Worm (Caenorhabditis elegans): ENCODE results near the gene srbc-43.

The srbc-43 gene

ce11 chrV:12768946-12769345 lies 21.4 kb downstream of the srbc-43 start, which contains the start of gene srt-43:
Gene srt-43 (plus strand): TSS chrV:12769246.
- TF ChIP-seq him-1 (tag; optimal IDR thresholded peaks at IDR 0.05): no peak
- no peak for TF ChIP-seq dao-5 (tag; optimal IDR thresholded peaks at IDR 0.05)
- TF ChIP-seq W03F9.2 (tag; optimal IDR thresholded peaks at IDR 0.05): no peak

- no peak for TF ChIP-seq dao-5 (tag; optimal IDR thresholded peaks at IDR 0.05)
- TF ChIP-seq W03F9.2 (tag; optimal IDR thresholded peaks at IDR 0.05): peak; percentile 11
Observed at ce11 chrV:12763291-12763995, 26.9 kb downstream of the srbc-43 start, which contains the start of the genes abcf-1 and scc-3. Gene abcf-1 (minus strand): TSS chrV:12763375. Gene scc-3 (plus strand): TSS chrV:12763945.

- TF ChIP-seq him-1 (tag; optimal IDR thresholded peaks at IDR 0.05) (no peak), dao-5 (tag; optimal IDR thresholded peaks at IDR 0.05) (no peak), W03F9.2 (tag; optimal IDR thresholded peaks at IDR 0.05) (no peak)
Observed at ce11 chrV:12760913-12761312, 29.4 kb downstream of the srbc-43 start, which contains the start of gene F18E2.15. Gene F18E2.15 (minus strand): TSS chrV:12761013.

- TF ChIP-seq dao-5 (tag; optimal IDR thresholded peaks at IDR 0.05) (no peak), him-1 (tag; optimal IDR thresholded peaks at IDR 0.05) (no peak), W03F9.2 (tag; optimal IDR thresholded peaks at IDR 0.05) (no peak)
Observed at ce11 chrV:12759660-12760059, 30.7 kb downstream of the srbc-43 start, which contains the start of gene papl-1. Gene papl-1 (minus strand): TSS chrV:12759760.

- no peak for TF ChIP-seq dao-5 (tag; optimal IDR thresholded peaks at IDR 0.05)
Observed at ce11 chrV:12754839-12755238, 35.5 kb downstream of the srbc-43 start, which contains the start of gene gpa-13. Gene gpa-13 (minus strand): TSS chrV:12754939.

- TF ChIP-seq dao-5 (tag; optimal IDR thresholded peaks at IDR 0.05) (no peak), him-1 (tag; optimal IDR thresholded peaks at IDR 0.05) (no peak), W03F9.2 (tag; optimal IDR thresholded peaks at IDR 0.05) (no peak)
Observed at ce11 chrV:12752407-12752806, 37.9 kb downstream of the srbc-43 start, which contains the start of gene C15C8.8. Gene C15C8.8 (minus strand): TSS chrV:12752507.

ce11 chrV:12751495-12752050 lies 38.7 kb downstream of the srbc-43 start, which contains the start of gene C15C8.6:
Gene C15C8.6 (minus strand): TSS chrV:12751545.
- TF ChIP-seq him-1 (tag; optimal IDR thresholded peaks at IDR 0.05): no peak
- TF ChIP-seq dao-5 (tag; optimal IDR thresholded peaks at IDR 0.05): no peak
- TF ChIP-seq W03F9.2 (tag; optimal IDR thresholded peaks at IDR 0.05): no peak

- TF ChIP-seq W03F9.2 (tag; optimal IDR thresholded peaks at IDR 0.05) (no peak), him-1 (tag; optimal IDR thresholded peaks at IDR 0.05) (no peak), dao-5 (tag; optimal IDR thresholded peaks at IDR 0.05) (no peak)
Observed at ce11 chrV:12749558-12749957, 40.8 kb downstream of the srbc-43 start.

ce11 chrV:12747856-12748255 lies 42.5 kb downstream of the srbc-43 start, which contains the start of gene C15C8.5:
Gene C15C8.5 (plus strand): TSS chrV:12748007.
- TF ChIP-seq W03F9.2 (tag; optimal IDR thresholded peaks at IDR 0.05) (no peak), him-1 (tag; optimal IDR thresholded peaks at IDR 0.05) (no peak), dao-5 (tag; optimal IDR thresholded peaks at IDR 0.05) (no peak)

ce11 chrV:12747431-12747830 lies 42.9 kb downstream of the srbc-43 start, which contains the start of gene C15C8.4:
Gene C15C8.4 (minus strand): TSS chrV:12747463.
- TF ChIP-seq him-1 (tag; optimal IDR thresholded peaks at IDR 0.05) (no peak), dao-5 (tag; optimal IDR thresholded peaks at IDR 0.05) (no peak), W03F9.2 (tag; optimal IDR thresholded peaks at IDR 0.05) (no peak)

- no peak for TF ChIP-seq dao-5 (tag; optimal IDR thresholded peaks at IDR 0.05)
- no peak for TF ChIP-seq W03F9.2 (tag; optimal IDR thresholded peaks at IDR 0.05)
- TF ChIP-seq him-1 (tag; optimal IDR thresholded peaks at IDR 0.05): no peak
Observed at ce11 chrV:12744979-12745378, 45.3 kb downstream of the srbc-43 start, which contains the start of gene C15C8.7. Gene C15C8.7 (minus strand): TSS chrV:12745050.

- TF ChIP-seq W03F9.2 (tag; optimal IDR thresholded peaks at IDR 0.05) (no peak), dao-5 (tag; optimal IDR thresholded peaks at IDR 0.05) (no peak), him-1 (tag; optimal IDR thresholded peaks at IDR 0.05) (no peak)
Observed at ce11 chrV:12743778-12744502, 46.4 kb downstream of the srbc-43 start.

ce11 chrV:12741684-12742083 lies 48.6 kb downstream of the srbc-43 start, which contains the start of gene hrg-7:
Gene hrg-7 (plus strand): TSS chrV:12742041.
- no peak for TF ChIP-seq dao-5 (tag; optimal IDR thresholded peaks at IDR 0.05)
- TF ChIP-seq W03F9.2 (tag; optimal IDR thresholded peaks at IDR 0.05): no peak
- no peak for TF ChIP-seq him-1 (tag; optimal IDR thresholded peaks at IDR 0.05)

Measured in whole organism, L4/young adult.